Fruit fly (Drosophila melanogaster) S2 (cell line): Measurements from ENCODE around the gene CG8939.
A peak's percentile ranks its signal among the peaks of the same experiment; 100 is the strongest.

Experiments
- CG8478 ChIP-seq: fragments of >200 bp; optimal IDR thresholded peaks from 2 replicates; lab custom pipeline; 2018
- CTCF ChIP-seq, 2 experiments: fragments of >200 bp; optimal IDR thresholded peaks; 2 replicates each; lab custom pipeline; 2018

Gene CG8939

DNA sequence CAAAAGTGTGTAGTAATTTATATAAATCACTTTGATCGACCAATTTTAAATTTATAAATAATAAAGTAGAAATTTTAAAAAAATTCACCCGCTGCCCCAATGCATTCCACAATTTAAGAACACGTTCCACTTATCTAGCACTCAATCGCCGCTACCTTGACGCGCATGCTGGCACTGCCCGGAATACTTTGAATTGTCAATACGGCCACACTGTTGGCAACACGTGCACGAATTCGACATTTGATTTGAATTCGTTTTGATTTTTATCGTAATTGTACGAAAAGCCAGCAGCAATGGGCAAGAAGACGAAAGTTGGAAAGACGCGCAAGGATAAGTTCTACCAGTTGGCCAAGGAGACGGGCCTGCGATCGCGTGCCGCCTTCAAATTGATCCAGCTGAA lies at the start of gene CG8939:
TSS of gene CG8939 (plus strand) at position 186 of the 400 bp plus-strand sequence.
- TF ChIP-seq CG8478 (lab: Kevin White, UChicago) (no peak), CTCF (optimal IDR thresholded peaks at IDR 0.05; lab: Kevin White, UChicago) (no peak)

DNA sequence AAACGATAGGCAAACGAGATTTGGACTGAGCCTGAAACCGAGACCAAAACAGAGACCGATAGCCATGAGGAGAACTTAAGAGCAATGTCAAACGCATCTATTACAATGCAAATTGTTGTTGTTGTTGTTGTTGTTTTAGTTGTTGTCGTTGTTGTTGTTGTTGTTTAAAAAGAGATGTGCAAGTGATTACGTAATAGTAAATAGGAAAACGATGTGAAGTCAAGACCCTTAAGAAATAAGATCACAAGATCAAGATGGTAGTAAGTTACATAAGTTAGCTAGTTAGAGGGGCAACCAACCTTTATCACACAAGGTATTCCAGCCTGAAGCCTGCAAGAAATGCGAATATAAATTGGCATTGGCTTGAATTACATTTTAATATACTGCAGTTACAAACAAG lies 46.8 kb upstream of the CG8939 start:
- TF ChIP-seq CG8478 (lab: Kevin White, UChicago), result no peak
- no peak for TF ChIP-seq CTCF (optimal IDR thresholded peaks at IDR 0.05; lab: Kevin White, UChicago)

DNA sequence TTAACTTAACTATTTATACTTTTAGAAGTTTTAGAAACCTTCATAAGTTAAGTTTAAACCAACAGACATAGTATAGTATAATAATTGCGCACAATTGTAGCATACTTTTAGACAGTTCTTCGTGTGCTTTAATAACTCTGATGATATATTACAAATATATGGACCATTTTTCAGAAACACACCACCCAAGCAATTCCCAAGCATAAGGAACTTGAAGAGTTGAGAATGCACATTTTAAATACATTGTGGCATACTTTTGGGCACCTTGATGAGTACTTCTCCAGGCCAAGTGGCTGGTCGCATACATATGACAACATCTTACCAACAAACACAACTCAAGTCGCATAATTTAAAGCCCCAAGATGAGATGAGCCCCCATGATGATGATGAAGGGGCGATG lies 27.2 kb upstream of the CG8939 start:
- TF ChIP-seq CG8478 (lab: Kevin White, UChicago), result no peak
- no peak for TF ChIP-seq CTCF (optimal IDR thresholded peaks at IDR 0.05; lab: Kevin White, UChicago)

DNA sequence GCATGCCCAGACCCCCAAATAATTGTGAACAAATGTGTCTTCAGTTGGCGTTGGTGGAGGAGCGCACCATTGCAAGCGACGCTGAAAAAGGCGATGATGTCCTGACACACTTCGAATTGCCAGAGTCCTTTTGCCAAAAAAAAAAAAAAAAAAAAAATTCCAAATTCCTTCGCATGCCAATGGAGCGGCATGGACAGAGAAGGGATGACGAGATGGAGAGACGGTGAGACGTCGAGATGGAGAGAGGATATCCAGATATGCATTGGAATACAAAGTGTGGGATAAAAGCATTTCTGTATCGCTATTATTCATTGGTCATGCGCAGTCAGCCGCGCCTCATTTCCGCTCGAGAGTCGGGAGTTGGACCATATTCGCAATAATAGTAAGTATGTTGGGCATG lies 25.2 kb upstream of the CG8939 start:
- TF ChIP-seq CG8478 (lab: Kevin White, UChicago) (no peak), CTCF (optimal IDR thresholded peaks at IDR 0.05; lab: Kevin White, UChicago) (no peak)

DNA sequence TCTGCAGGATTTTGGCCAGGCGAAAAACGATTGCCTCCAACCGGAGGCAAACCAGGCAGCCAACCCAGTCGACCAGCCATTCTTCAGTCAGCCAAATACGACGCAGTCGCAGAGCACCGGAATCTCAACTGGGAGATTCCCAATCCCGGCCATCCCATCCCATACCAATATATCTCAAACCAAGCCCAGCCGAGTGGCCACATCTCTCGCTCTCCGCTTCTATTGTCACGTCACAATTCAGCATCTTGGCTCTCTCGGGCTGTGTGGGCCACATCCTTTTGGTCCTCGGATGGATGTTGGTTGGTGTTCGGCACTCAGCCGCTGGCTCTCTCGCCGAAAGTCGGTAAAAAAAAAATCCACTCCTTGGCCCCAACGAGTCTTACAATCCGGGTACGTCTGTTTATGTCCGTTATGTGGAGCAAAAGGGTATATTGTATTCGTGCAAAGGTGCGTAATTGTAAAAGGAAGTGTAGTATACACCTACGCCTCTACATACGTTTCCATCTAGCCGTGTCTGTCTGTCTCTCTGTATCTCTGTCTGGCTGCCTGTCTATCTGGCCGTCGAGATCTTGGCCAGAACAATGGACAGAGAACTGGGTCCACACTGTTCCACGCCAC lies 23.6 kb upstream of the CG8939 start, which contains the start of gene mmd:
TSS of gene mmd (minus strand) at position 3 of the 618 bp plus-strand sequence.
- no peak for TF ChIP-seq CG8478 (lab: Kevin White, UChicago)
- TF ChIP-seq CTCF (optimal IDR thresholded peaks at IDR 0.05; lab: Kevin White, UChicago), result no peak

DNA sequence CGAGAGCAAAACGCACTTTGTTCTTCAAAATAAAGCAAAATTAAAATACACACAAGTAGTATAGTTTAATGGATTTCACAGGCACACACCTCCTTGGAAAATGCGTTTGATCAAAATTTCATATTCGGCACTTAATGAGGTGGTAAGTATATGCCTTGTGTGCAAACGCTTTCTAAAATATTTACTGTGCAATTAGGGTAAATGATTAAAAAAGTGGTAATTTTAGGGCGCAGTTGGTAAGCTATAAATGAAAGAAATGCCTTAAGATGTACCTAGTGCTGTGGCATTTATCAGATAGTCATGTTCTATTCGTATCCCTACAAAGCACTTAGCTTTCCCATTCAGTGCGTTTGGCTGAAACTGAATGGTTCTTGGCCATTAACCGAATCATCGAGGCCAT lies 22.7 kb upstream of the CG8939 start, which contains the start of gene Or13a:
TSS of gene Or13a (plus strand) at position 301 of the 400 bp plus-strand sequence.
- TF ChIP-seq CTCF (optimal IDR thresholded peaks at IDR 0.05; lab: Kevin White, UChicago) (no peak), CG8478 (lab: Kevin White, UChicago) (no peak)

dm6 chrX:15976568-15976967 lies 20.2 kb upstream of the CG8939 start, which contains the start of gene CG42766:
Gene CG42766, plus strand, starts transcription at chrX:15976868.
- no peak for TF ChIP-seq CG8478 (lab: Kevin White, UChicago)
- TF ChIP-seq CTCF (optimal IDR thresholded peaks at IDR 0.05; lab: Kevin White, UChicago), result no peak

DNA sequence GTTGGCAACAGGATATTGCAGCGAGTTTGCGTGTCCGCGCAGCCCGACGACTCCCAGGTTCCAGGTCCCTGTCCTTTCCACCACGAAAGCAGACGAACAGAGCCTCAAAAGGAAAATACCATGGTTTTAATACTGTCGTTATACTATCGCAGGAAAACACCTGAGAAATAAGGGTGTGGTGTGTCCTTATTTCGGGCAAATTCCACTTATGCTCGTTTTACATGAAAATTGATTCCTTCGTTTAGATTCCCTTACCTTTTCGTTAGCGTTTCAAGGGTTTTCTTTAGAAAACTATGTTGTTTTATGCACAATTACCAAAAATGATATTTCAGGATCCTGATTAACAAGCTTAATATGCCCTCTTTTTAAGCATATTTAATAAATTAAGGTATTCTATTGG lies 14.0 kb upstream of the CG8939 start, which contains the start of gene Cep164:
TSS of gene Cep164 (minus strand) at position 101 of the 400 bp plus-strand sequence.
- TF ChIP-seq CG8478 (lab: Kevin White, UChicago), result no peak
- no peak for TF ChIP-seq CTCF (optimal IDR thresholded peaks at IDR 0.05; lab: Kevin White, UChicago)

dm6 chrX:15983501-15983900 lies 13.3 kb upstream of the CG8939 start, which contains the start of gene Slc25A46a:
Gene Slc25A46a, plus strand, starts transcription at chrX:15983772.
- TF ChIP-seq CG8478 (lab: Kevin White, UChicago) (no peak), CTCF (optimal IDR thresholded peaks at IDR 0.05; lab: Kevin White, UChicago) (no peak)

dm6 chrX:15986654-15987053 lies 10.2 kb upstream of the CG8939 start, which contains the start of gene ND-20:
Gene ND-20, minus strand, starts transcription at chrX:15986808.
- TF ChIP-seq CTCF (optimal IDR thresholded peaks at IDR 0.05; lab: Kevin White, UChicago), result peak in 1 of 2 experiments; percentile 18
- TF ChIP-seq CG8478 (lab: Kevin White, UChicago), result no peak

DNA sequence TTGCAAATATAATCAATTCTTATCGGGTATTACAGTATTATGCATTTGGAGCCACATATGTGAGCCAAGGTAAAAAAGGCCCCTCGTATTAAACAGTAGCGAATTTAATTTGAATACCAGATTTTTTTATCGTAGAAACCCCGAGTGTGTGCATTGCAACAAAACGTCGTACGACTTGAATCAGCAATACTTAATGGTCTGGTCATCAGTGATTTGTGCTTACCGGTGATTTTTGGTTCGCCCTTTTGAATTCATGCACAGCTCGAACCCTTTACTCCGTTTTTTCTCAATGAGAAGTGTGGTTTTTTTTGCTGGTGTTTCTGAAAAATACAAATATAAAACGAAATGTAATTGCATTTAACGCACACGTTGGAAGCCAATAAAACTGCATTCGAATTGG lies 7.2 kb upstream of the CG8939 start:
- no peak for TF ChIP-seq CG8478 (lab: Kevin White, UChicago)
- no peak for TF ChIP-seq CTCF (optimal IDR thresholded peaks at IDR 0.05; lab: Kevin White, UChicago)

DNA sequence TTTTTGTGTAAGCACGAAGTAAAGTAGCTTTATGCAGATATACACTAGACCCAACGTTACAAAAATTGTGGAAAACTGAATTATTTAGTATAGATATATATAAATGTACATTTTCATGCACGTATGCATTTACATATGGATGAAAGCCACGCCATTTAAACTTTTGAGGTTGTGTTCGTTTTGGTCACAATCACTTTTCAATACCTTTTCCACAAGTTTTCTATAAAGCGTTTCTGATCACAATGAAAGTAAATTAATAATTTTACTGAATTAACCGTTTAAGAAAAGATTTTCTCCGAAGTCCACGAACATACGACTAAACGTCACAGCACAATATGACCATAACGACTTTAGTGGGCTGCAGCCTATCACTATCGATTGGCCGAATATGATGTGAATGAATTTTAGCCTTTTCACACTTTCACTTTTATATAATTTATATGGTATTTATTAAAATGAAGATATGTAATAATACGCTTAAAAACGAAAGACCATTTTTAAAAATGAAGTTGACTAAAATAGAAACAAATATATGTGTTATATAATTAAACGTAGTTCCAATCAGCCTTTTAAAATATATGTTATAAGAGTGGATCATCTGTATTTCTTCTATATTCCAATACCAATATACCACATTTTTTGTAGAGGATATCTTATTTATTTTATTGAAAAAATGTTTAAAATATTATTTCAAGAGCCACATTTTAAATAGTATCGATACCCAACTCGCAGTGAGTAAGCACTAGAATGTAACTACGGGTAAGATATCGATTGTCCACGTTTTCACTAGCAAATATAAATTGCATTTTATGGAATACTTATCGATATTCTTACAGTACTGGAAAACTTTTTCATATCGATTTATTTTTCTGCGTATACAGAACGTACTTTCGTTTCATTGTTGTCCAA lies 4.9 kb upstream of the CG8939 start, which contains the start of the genes CG46312, eIF5 and exd:
TSS of gene CG46312 (minus strand) at position 357 of the 909 bp plus-strand sequence.
TSS of gene eIF5 (minus strand) at position 357 of the 909 bp plus-strand sequence.
TSS of gene exd (plus strand) at position 851 of the 909 bp plus-strand sequence.
- no peak for TF ChIP-seq CG8478 (lab: Kevin White, UChicago)
- TF ChIP-seq CTCF (optimal IDR thresholded peaks at IDR 0.05; lab: Kevin White, UChicago), result no peak

- TF ChIP-seq CG8478 (lab: Kevin White, UChicago) (no peak), CTCF (optimal IDR thresholded peaks at IDR 0.05; lab: Kevin White, UChicago) (no peak)
Observed at dm6 chrX:15992527-15992897, 4.3 kb upstream of the CG8939 start.

DNA sequence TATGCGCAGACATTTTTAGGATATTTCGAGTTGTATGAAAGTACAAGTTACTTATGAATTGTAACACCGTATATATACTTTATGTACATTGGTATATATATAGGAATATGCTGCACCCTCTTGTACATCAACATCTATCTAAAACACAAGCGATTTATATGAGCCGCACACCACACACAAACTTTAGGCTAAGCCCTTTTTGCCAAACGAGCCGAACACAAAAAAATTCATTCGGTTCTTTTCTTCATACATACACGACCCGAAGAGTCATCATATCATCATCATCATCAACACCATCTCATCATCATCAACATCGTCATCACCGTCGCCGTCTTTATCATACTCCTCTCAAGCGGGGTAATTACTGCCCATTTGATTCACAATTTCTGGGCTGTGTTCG lies 8.2 kb downstream of the CG8939 start:
- no peak for TF ChIP-seq CG8478 (lab: Kevin White, UChicago)
- TF ChIP-seq CTCF (optimal IDR thresholded peaks at IDR 0.05; lab: Kevin White, UChicago), result no peak
